Worm (Caenorhabditis elegans) whole organism, L1 larva: ENCODE measurements around the gene F48E8.8.

Source experiments
- ceh-8 ChIP-seq: fragments of 200-800 bp; sonication (Bioruptor generic); optimal IDR thresholded peaks from 2 replicates; lab custom pipeline; 2018; ENCODE audit warnings: mild to moderate bottlenecking, missing genetic modification characterization, moderate library complexity, missing compliant biosample characterization
- ceh-82 ChIP-seq, 3 experiments: fragments of 150-350 bp in 1 of 3; sonication (generic microtip) in 2 of 3; optimal IDR thresholded peaks; 2 replicates each; lab custom pipeline; 2014 to 2017; ENCODE audit warnings: missing biosample characterization in 3 of 3, missing genetic modification characterization in 3 of 3
- ces-1 ChIP-seq: fragments of 150-350 bp; optimal IDR thresholded peaks from 2 replicates; lab custom pipeline; 2014; ENCODE audit warnings: missing biosample characterization, missing genetic modification reagents, missing genetic modification characterization
- dpl-1 ChIP-seq, 3 experiments: fragments of 150-350 bp in 2 of 3; sonication (generic microtip) in 1 of 3; optimal IDR thresholded peaks; 2 replicates each; lab custom pipeline; 2014 to 2017; ENCODE audit warnings: missing biosample characterization in 3 of 3, missing genetic modification characterization in 3 of 3, missing genetic modification reagents in 3 of 3
- efl-3 ChIP-seq: fragments of 200-800 bp; sonication (Bioruptor generic); optimal IDR thresholded peaks from 2 replicates; lab custom pipeline; 2018; ENCODE audit warnings: mild to moderate bottlenecking, missing genetic modification characterization, missing compliant biosample characterization
- fos-1 ChIP-seq: fragments of 150-350 bp; optimal IDR thresholded peaks from 2 replicates; lab custom pipeline; 2014; ENCODE audit warnings: missing biosample characterization, missing genetic modification characterization
- lin-39 ChIP-seq: fragments of 150-350 bp; optimal IDR thresholded peaks from 2 replicates; lab custom pipeline; 2014; ENCODE audit warnings: missing biosample characterization, missing genetic modification reagents, missing genetic modification characterization
- nhr-12 ChIP-seq: sonication (generic microtip); optimal IDR thresholded peaks from 2 replicates; lab custom pipeline; 2017; ENCODE audit warnings: missing biosample characterization, missing genetic modification characterization
- nhr-71 ChIP-seq: sonication (generic microtip); optimal IDR thresholded peaks from 2 replicates; lab custom pipeline; 2016; ENCODE audit warnings: mild to moderate bottlenecking, missing genetic modification characterization, moderate library complexity, missing compliant biosample characterization
- nhr-76 ChIP-seq: sonication (generic microtip); optimal IDR thresholded peaks from 2 replicates; lab custom pipeline; 2017; ENCODE audit warnings: missing biosample characterization, missing genetic modification characterization
- nhr-90 ChIP-seq: sonication (generic microtip); optimal IDR thresholded peaks from 2 replicates; lab custom pipeline; 2016; ENCODE audit warnings: mild to moderate bottlenecking, missing genetic modification characterization, missing compliant biosample characterization; ENCODE audit not compliant: poor library complexity
- pqm-1 ChIP-seq: sonication (generic microtip); optimal IDR thresholded peaks from 3 replicates; lab custom pipeline; 2017; ENCODE audit warnings: missing biosample characterization, missing genetic modification characterization
- unc-130 ChIP-seq: fragments of 150-350 bp; optimal IDR thresholded peaks from 2 replicates; lab custom pipeline; 2017; ENCODE audit warnings: missing biosample characterization, missing genetic modification characterization, inconsistent platforms
- ztf-4 ChIP-seq: fragments of 150-350 bp; optimal IDR thresholded peaks from 2 replicates; lab custom pipeline; 2014; ENCODE audit warnings: missing biosample characterization, missing genetic modification characterization

ce11 chrIII:5404998-5405397, 44.6 kb downstream of the F48E8.8 start:
- TF ChIP-seq nhr-71 (tag; lab: Kevin White, UChicago) = no peak
- no peak for TF ChIP-seq unc-130 (tag; lab: Kevin White, UChicago)
- no peak for TF ChIP-seq fos-1
- no peak for TF ChIP-seq lin-39 (tag; lab: Kevin White, UChicago)
- TF ChIP-seq dpl-1 (GFP tag; optimal IDR thresholded peaks at IDR 0.05; lab: Kevin White, UChicago) = no peak
- TF ChIP-seq ceh-8 (GFP tag; lab: Kevin White, UChicago) = no peak
- no peak for TF ChIP-seq pqm-1
- TF ChIP-seq ztf-4 (tag; lab: Kevin White, UChicago) = no peak
- TF ChIP-seq ces-1 (GFP tag; lab: Kevin White, UChicago) = no peak
- no peak for TF ChIP-seq ceh-82 (tag; optimal IDR thresholded peaks at IDR 0.05; lab: Kevin White, UChicago)
- TF ChIP-seq nhr-90 (tag; lab: Kevin White, UChicago) = no peak
- no peak for TF ChIP-seq nhr-76 (tag; lab: Kevin White, UChicago)
- no peak for TF ChIP-seq nhr-12 (tag; lab: Kevin White, UChicago)
- no peak for TF ChIP-seq efl-3
